Fruit fly (Drosophila melanogaster) whole organism, embryonic: ENCODE measurements around the gene kkv.

Experiments
- CG10366 ChIP-seq: fragments of 200-800 bp; sonication (Bioruptor generic); IDR thresholded peaks from 2 replicates; pipeline ENCODE4 v1.3.6; 2022; ENCODE audit warnings: missing biosample characterization, missing genetic modification characterization
- CG11456 ChIP-seq: fragments of 200-800 bp; sonication (Bioruptor generic); IDR thresholded peaks from 3 replicates; pipeline ENCODE4 v1.3.6; 2022; ENCODE audit warnings: missing biosample characterization, missing genetic modification characterization
- CG11696 ChIP-seq: fragments of 200-800 bp; sonication (Bioruptor generic); IDR thresholded peaks from 2 replicates; pipeline ENCODE4 v1.3.6; 2022; ENCODE audit warnings: missing biosample characterization, missing genetic modification characterization
- CG12236 ChIP-seq: fragments of 200-800 bp; sonication (Bioruptor generic); optimal IDR thresholded peaks from 2 replicates; lab custom pipeline; 2016; ENCODE audit warnings: missing biosample characterization, missing genetic modification characterization
- CG13424 ChIP-seq: fragments of 200-800 bp; sonication (Bioruptor generic); optimal IDR thresholded peaks from 2 replicates; lab custom pipeline; 2019; ENCODE audit warnings: missing biosample characterization, mild to moderate bottlenecking, missing genetic modification characterization, moderate library complexity
- CG15073 ChIP-seq: fragments of 200-800 bp; sonication (Bioruptor generic); optimal IDR thresholded peaks from 2 replicates; lab custom pipeline; 2016; ENCODE audit warnings: missing biosample characterization, missing genetic modification characterization
- CG17568 ChIP-seq: fragments of 200-800 bp; sonication (Bioruptor generic); optimal IDR thresholded peaks from 2 replicates; lab custom pipeline; 2018; ENCODE audit warnings: missing biosample characterization, mild to moderate bottlenecking, missing genetic modification characterization, moderate library complexity
- CG1832 ChIP-seq: fragments of 200-800 bp; sonication (Bioruptor generic); optimal IDR thresholded peaks from 2 replicates; lab custom pipeline; 2017; ENCODE audit warnings: missing biosample characterization, mild to moderate bottlenecking, missing genetic modification characterization, inconsistent platforms
- CG18764 ChIP-seq: fragments of 200-800 bp; sonication (Bioruptor generic); optimal IDR thresholded peaks from 3 replicates; lab custom pipeline; 2016; ENCODE audit warnings: missing biosample characterization, missing genetic modification characterization
- CG2202 ChIP-seq: fragments of 200-800 bp; sonication (Bioruptor generic); optimal IDR thresholded peaks from 2 replicates; lab custom pipeline; 2018; ENCODE audit warnings: missing biosample characterization, mild to moderate bottlenecking, missing genetic modification characterization
- CG2712 ChIP-seq: fragments of 200-800 bp; optimal IDR thresholded peaks from 3 replicates; lab custom pipeline; 2019; ENCODE audit warnings: missing biosample characterization, mild to moderate bottlenecking, missing genetic modification characterization, moderate library complexity
- CG33557 ChIP-seq: fragments of 200-800 bp; sonication (Bioruptor generic); optimal IDR thresholded peaks from 2 replicates; lab custom pipeline; 2019; ENCODE audit warnings: missing biosample characterization, mild to moderate bottlenecking, missing genetic modification characterization, moderate library complexity
- CG3407 ChIP-seq: fragments of 200-800 bp; sonication (Bioruptor generic); optimal IDR thresholded peaks from 2 replicates; lab custom pipeline; 2018; ENCODE audit warnings: missing biosample characterization, mild to moderate bottlenecking, missing genetic modification characterization
- CG42726 ChIP-seq: fragments of 200-800 bp; sonication (Bioruptor generic); IDR thresholded peaks from 2 replicates; pipeline ENCODE4 v1.3.6; 2022; ENCODE audit warnings: missing biosample characterization, missing genetic modification characterization; ENCODE audit not compliant: partially characterized antibody
- CG4617 ChIP-seq: fragments of 200-800 bp; sonication (Bioruptor generic); optimal IDR thresholded peaks from 3 replicates; lab custom pipeline; 2016; ENCODE audit warnings: missing biosample characterization, missing genetic modification characterization, borderline replicate concordance
- CG7556 ChIP-seq: fragments of 200-800 bp; sonication (Bioruptor generic); optimal IDR thresholded peaks from 2 replicates; lab custom pipeline; 2017; ENCODE audit warnings: missing biosample characterization, mild to moderate bottlenecking, missing genetic modification characterization
- CG7963 ChIP-seq: fragments of 200-800 bp; sonication (Bioruptor generic); IDR thresholded peaks from 3 replicates; pipeline ENCODE4 v1.3.6; 2022; ENCODE audit warnings: missing biosample characterization, missing genetic modification characterization; ENCODE audit not compliant: partially characterized antibody
- Chrac-16 ChIP-seq: fragments of 200-800 bp; sonication (Bioruptor generic); optimal IDR thresholded peaks from 3 replicates; lab custom pipeline; 2016; ENCODE audit warnings: missing biosample characterization, missing genetic modification characterization
- CkIIα-i1 ChIP-seq: fragments of 200-800 bp; sonication (Bioruptor generic); IDR thresholded peaks from 2 replicates; pipeline ENCODE4 v1.3.6; 2022; ENCODE audit warnings: missing biosample characterization, missing genetic modification characterization
- CrebB ChIP-seq: fragments of 200-800 bp; sonication (Bioruptor generic); optimal IDR thresholded peaks from 3 replicates; lab custom pipeline; 2018; ENCODE audit warnings: missing biosample characterization, mild to moderate bottlenecking, missing genetic modification characterization
- D ChIP-seq, 2 experiments: fragments of 200-800 bp in 1 of 2; fragments of >200 bp in 1 of 2; sonication (Bioruptor generic) in 1 of 2; optimal IDR thresholded peaks; 2 replicates in 1 of 2; 3 replicates in 1 of 2; lab custom pipeline; 2017; ENCODE audit warnings: mild to moderate bottlenecking in 1 of 2, missing biosample characterization in 1 of 2, missing genetic modification characterization in 1 of 2, missing genetic modification reagents in 1 of 2
- E2f1 ChIP-seq: fragments of 200-800 bp; sonication (Bioruptor generic); IDR thresholded peaks from 2 replicates; pipeline ENCODE4 v1.3.6; 2022; ENCODE audit warnings: missing biosample characterization, missing genetic modification characterization
- Hmx ChIP-seq: fragments of 200-800 bp; sonication (Bioruptor generic); optimal IDR thresholded peaks from 2 replicates; lab custom pipeline; 2016; ENCODE audit warnings: missing biosample characterization, missing genetic modification characterization
- Hr39 ChIP-seq: fragments of >200 bp; optimal IDR thresholded peaks from 2 replicates; lab custom pipeline; 2017
- Hsf ChIP-seq: fragments of 200-800 bp; sonication (Bioruptor generic); optimal IDR thresholded peaks from 3 replicates; lab custom pipeline; 2016; ENCODE audit warnings: missing biosample characterization, missing genetic modification characterization
- Nf-YC ChIP-seq: fragments of 200-800 bp; optimal IDR thresholded peaks from 3 replicates; lab custom pipeline; 2019; ENCODE audit warnings: missing biosample characterization, mild to moderate bottlenecking, missing genetic modification characterization, moderate library complexity
- Sry-δ ChIP-seq: fragments of 200-800 bp; sonication (Bioruptor generic); optimal IDR thresholded peaks from 2 replicates; lab custom pipeline; 2016; ENCODE audit warnings: missing biosample characterization, missing genetic modification characterization
- TFAM ChIP-seq: fragments of 200-800 bp; sonication (Bioruptor generic); optimal IDR thresholded peaks from 2 replicates; lab custom pipeline; 2017; ENCODE audit warnings: missing biosample characterization, missing genetic modification characterization, inconsistent platforms
- Vsx1 ChIP-seq: fragments of 200-800 bp; sonication (Bioruptor generic); optimal IDR thresholded peaks from 2 replicates; lab custom pipeline; 2017; ENCODE audit warnings: missing biosample characterization, mild to moderate bottlenecking, missing genetic modification characterization, missing genetic modification reagents
- ab ChIP-seq: fragments of 200-800 bp; sonication (Bioruptor generic); optimal IDR thresholded peaks from 2 replicates; lab custom pipeline; 2016; ENCODE audit warnings: missing biosample characterization, missing genetic modification characterization
- ato ChIP-seq: fragments of 200-800 bp; sonication (Bioruptor generic); IDR thresholded peaks from 2 replicates; pipeline ENCODE4 v1.3.6; 2022; ENCODE audit warnings: missing biosample characterization, missing genetic modification characterization; ENCODE audit not compliant: partially characterized antibody
- bigmax ChIP-seq: fragments of 200-800 bp; sonication (Bioruptor generic); optimal IDR thresholded peaks from 2 replicates; lab custom pipeline; 2018; ENCODE audit warnings: missing biosample characterization, mild to moderate bottlenecking, missing genetic modification characterization
- corto ChIP-seq: fragments of 200-800 bp; sonication (Bioruptor generic); optimal IDR thresholded peaks from 2 replicates; lab custom pipeline; 2016; ENCODE audit warnings: missing biosample characterization, mild to moderate bottlenecking, missing genetic modification characterization, moderate library complexity
- crp ChIP-seq, 2 experiments: fragments of 200-800 bp; sonication (Bioruptor generic); optimal IDR thresholded peaks; 2 replicates in 1 of 2; 3 replicates in 1 of 2; lab custom pipeline; 2017; ENCODE audit warnings: missing biosample characterization in 2 of 2, missing genetic modification characterization in 2 of 2, mild to moderate bottlenecking in 1 of 2, moderate library complexity in 1 of 2
- ems ChIP-seq: fragments of 200-800 bp; sonication (Bioruptor generic); optimal IDR thresholded peaks from 3 replicates; lab custom pipeline; 2016; ENCODE audit warnings: missing biosample characterization, missing genetic modification characterization
- fu2 ChIP-seq: fragments of 200-800 bp; sonication (Bioruptor generic); optimal IDR thresholded peaks from 2 replicates; lab custom pipeline; 2016; ENCODE audit warnings: missing biosample characterization, missing genetic modification characterization
- gem ChIP-seq: fragments of 200-800 bp; sonication (Bioruptor generic); optimal IDR thresholded peaks from 2 replicates; lab custom pipeline; 2019; ENCODE audit warnings: missing biosample characterization, mild to moderate bottlenecking, missing genetic modification characterization, moderate library complexity
- jigr1 ChIP-seq: fragments of 200-800 bp; sonication (Bioruptor generic); IDR thresholded peaks from 3 replicates; pipeline ENCODE4 v1.3.6; 2022; ENCODE audit warnings: missing biosample characterization, missing genetic modification characterization
- jumu ChIP-seq: fragments of 200-800 bp; sonication (Bioruptor generic); optimal IDR thresholded peaks from 3 replicates; lab custom pipeline; 2016; ENCODE audit warnings: missing biosample characterization, missing genetic modification characterization
- kay ChIP-seq: fragments of 200-800 bp; sonication (Bioruptor generic); optimal IDR thresholded peaks from 2 replicates; lab custom pipeline; 2016; ENCODE audit warnings: missing biosample characterization, missing genetic modification characterization
- ken ChIP-seq: fragments of 200-800 bp; sonication (Bioruptor generic); IDR thresholded peaks from 3 replicates; pipeline ENCODE4 v1.3.6; 2022; ENCODE audit warnings: missing biosample characterization, missing genetic modification characterization
- nau ChIP-seq: fragments of 200-800 bp; sonication (Bioruptor generic); optimal IDR thresholded peaks from 3 replicates; lab custom pipeline; 2017; ENCODE audit warnings: missing biosample characterization, mild to moderate bottlenecking, missing genetic modification characterization, missing genetic modification reagents
- otp ChIP-seq: fragments of 200-800 bp; sonication (Bioruptor generic); IDR thresholded peaks from 3 replicates; pipeline ENCODE4, ENCODE4 v1.3.6; 2022; ENCODE audit warnings: missing biosample characterization, missing genetic modification characterization
- pros ChIP-seq: fragments of 200-800 bp; sonication (Bioruptor generic); optimal IDR thresholded peaks from 3 replicates; lab custom pipeline; 2019; ENCODE audit warnings: missing biosample characterization, mild to moderate bottlenecking, missing genetic modification characterization, moderate library complexity
- repo ChIP-seq: fragments of 200-800 bp; sonication (Bioruptor generic); optimal IDR thresholded peaks from 2 replicates; lab custom pipeline; 2016; ENCODE audit warnings: missing biosample characterization, missing genetic modification characterization
- run ChIP-seq: fragments of 200-800 bp; sonication (Bioruptor generic); optimal IDR thresholded peaks from 3 replicates; lab custom pipeline; 2018; ENCODE audit warnings: missing biosample characterization, mild to moderate bottlenecking, missing genetic modification characterization
- tin ChIP-seq: fragments of 200-800 bp; sonication (Bioruptor generic); optimal IDR thresholded peaks from 3 replicates; lab custom pipeline; 2016; ENCODE audit warnings: missing biosample characterization, missing genetic modification characterization
- tna ChIP-seq: fragments of 200-800 bp; sonication (Bioruptor generic); IDR thresholded peaks from 2 replicates; pipeline ENCODE4 v1.3.6; 2022; ENCODE audit warnings: missing biosample characterization, missing genetic modification characterization; ENCODE audit not compliant: partially characterized antibody
- tup ChIP-seq: fragments of 200-800 bp; sonication (Bioruptor generic); optimal IDR thresholded peaks from 2 replicates; lab custom pipeline; 2016; ENCODE audit warnings: missing biosample characterization, mild to moderate bottlenecking, missing genetic modification characterization, moderate library complexity
- unpg ChIP-seq: fragments of 200-800 bp; sonication (Bioruptor generic); optimal IDR thresholded peaks from 3 replicates; lab custom pipeline; 2018; ENCODE audit warnings: missing biosample characterization, mild to moderate bottlenecking, missing genetic modification characterization, moderate library complexity
- vvl ChIP-seq: fragments of 200-800 bp; sonication (Bioruptor generic); IDR thresholded peaks from 2 replicates; pipeline ENCODE4 v1.3.6; 2022; ENCODE audit warnings: missing biosample characterization, missing genetic modification characterization

Gene kkv

DNA sequence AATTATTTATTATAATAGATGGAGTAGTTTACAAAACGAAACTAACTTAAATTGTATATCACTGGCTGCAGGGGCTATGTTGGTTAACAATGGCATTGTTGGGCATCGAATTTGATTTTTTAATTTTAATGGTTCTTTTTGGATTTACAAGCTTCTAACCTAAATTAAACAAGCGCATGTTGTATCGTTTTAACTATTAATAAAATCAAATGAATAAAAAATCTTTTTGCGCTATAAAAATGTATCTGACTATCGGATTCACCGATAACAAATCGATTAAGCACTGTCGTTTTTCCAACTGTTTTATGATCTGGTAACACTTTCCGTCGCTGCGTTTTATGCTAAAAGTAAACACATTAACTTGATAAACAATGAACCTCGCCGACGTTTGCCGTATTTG is 17.9 kb downstream of the kkv start, which contains the start of the genes hd and CG14667 (continued):
- TF ChIP-seq E2f1 (GFP tag; lab: Robert Waterston, UW) (no peak), unpg (GFP tag; lab: Kevin White, UChicago) (no peak), CG11696 (GFP tag; lab: Robert Waterston, UW) (no peak), CG11456 (GFP tag; lab: Robert Waterston, UW) (no peak), Hmx (no peak), fu2 (no peak), CG15073 (no peak), D (optimal IDR thresholded peaks at IDR 0.05; lab: Kevin White, UChicago) (no peak), D (GFP tag; optimal IDR thresholded peaks at IDR 0.05; lab: Kevin White, UChicago) (no peak), Nf-YC (tag; lab: Kevin White, UChicago) (no peak), gem (tag; lab: Kevin White, UChicago) (no peak), jumu (GFP tag; lab: Kevin White, UChicago) (no peak), CG4617 (GFP tag; lab: Kevin White, UChicago) (peak; percentile 13), CG7556 (no peak), Chrac-16 (GFP tag; lab: Kevin White, UChicago) (no peak), CG10366 (GFP tag; lab: Robert Waterston, UW) (no peak), otp (no peak), corto (no peak), CG12236 (no peak), CG42726 (GFP tag; lab: Robert Waterston, UW) (no peak), CG33557 (GFP tag; lab: Kevin White, UChicago) (peak; percentile 9), ken (GFP tag; lab: Robert Waterston, UW) (no peak), tup (GFP tag; lab: Kevin White, UChicago) (no peak), Sry-δ (GFP tag; lab: Kevin White, UChicago) (peak; percentile 67), Vsx1 (no peak), tna (GFP tag; lab: Robert Waterston, UW) (peak; percentile 23; the same call in 1 of the 2 replicates), repo (GFP tag; lab: Kevin White, UChicago) (no peak), nau (GFP tag; lab: Kevin White, UChicago) (no peak), CkIIα-i1 (GFP tag; lab: Robert Waterston, UW) (no peak), CrebB (tag; lab: Kevin White, UChicago) (no peak), Hr39 (no peak), TFAM (no peak), CG1832 (GFP tag; lab: Kevin White, UChicago) (no peak), tin (GFP tag; lab: Kevin White, UChicago) (no peak), CG2202 (tag; lab: Kevin White, UChicago) (no peak), Hsf (GFP tag; lab: Kevin White, UChicago) (no peak), ato (no peak), pros (no peak), ems (GFP tag; lab: Kevin White, UChicago) (no peak), crp (GFP tag; optimal IDR thresholded peaks at IDR 0.05; lab: Kevin White, UChicago) (no peak), bigmax (GFP tag; lab: Kevin White, UChicago) (no peak), ab (GFP tag; lab: Kevin White, UChicago) (no peak), CG2712 (no peak), CG17568 (GFP tag; lab: Kevin White, UChicago) (no peak), CG18764 (no peak), run (tag; lab: Kevin White, UChicago) (no peak), CG13424 (no peak), jigr1 (GFP tag; lab: Robert Waterston, UW) (no peak), vvl (GFP tag; lab: Robert Waterston, UW) (0 out of 2 replicates have a peak, but pooled peaks have one; percentile 20), kay (no peak), CG7963 (GFP tag; lab: Robert Waterston, UW) (peak; percentile 49; the same call in 2 of the 3 replicates), CG3407 (GFP tag; lab: Kevin White, UChicago) (no peak)
